Worm (Caenorhabditis elegans): ENCODE data around the gene sru-31.

Gene sru-31

DNA sequence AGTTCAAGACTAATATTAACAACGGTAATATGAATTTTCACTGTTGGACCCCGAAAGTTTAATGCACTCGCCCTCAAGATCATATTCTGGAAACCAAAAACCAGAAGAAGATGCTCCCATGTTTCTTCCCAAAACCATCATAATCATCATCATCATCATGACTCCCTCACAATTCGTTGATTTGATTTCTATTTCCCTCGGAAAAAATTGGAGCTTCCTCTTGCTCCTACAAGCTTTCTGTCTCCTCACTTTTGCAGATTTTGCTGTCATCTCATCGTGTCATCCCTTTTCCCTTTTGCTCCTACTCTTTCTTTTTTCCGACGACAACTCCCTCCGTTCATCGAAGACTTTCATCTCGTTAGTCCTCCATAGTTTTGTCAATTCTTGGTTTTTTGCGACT, 44.5 kb upstream of the sru-31 start, which contains the start of gene F46B6.2:
F46B6.2 (plus strand) TSS at position 316 of the 400 bp plus-strand sequence.
- TF ChIP-seq npax-4 (tag; optimal IDR thresholded peaks at IDR 0.05), result no peak
- no peak for TF ChIP-seq tbx-2 (tag; optimal IDR thresholded peaks at IDR 0.05)
- TF ChIP-seq ceh-24 (tag; optimal IDR thresholded peaks at IDR 0.05), result no peak
- no peak for TF ChIP-seq madf-2 (tag; optimal IDR thresholded peaks at IDR 0.05)
- TF ChIP-seq T23F11.4 (GFP tag; optimal IDR thresholded peaks at IDR 0.05), result no peak
- TF ChIP-seq pag-3 (tag; optimal IDR thresholded peaks at IDR 0.05; ENCODE audit: borderline replicate concordance), result no peak
- TF ChIP-seq ceh-22 (tag; optimal IDR thresholded peaks at IDR 0.05), result no peak
- TF ChIP-seq lin-11 (tag; optimal IDR thresholded peaks at IDR 0.05), result no peak
- no peak for TF ChIP-seq ceh-45 (GFP tag; IDR thresholded peaks at IDR 0.05)

DNA sequence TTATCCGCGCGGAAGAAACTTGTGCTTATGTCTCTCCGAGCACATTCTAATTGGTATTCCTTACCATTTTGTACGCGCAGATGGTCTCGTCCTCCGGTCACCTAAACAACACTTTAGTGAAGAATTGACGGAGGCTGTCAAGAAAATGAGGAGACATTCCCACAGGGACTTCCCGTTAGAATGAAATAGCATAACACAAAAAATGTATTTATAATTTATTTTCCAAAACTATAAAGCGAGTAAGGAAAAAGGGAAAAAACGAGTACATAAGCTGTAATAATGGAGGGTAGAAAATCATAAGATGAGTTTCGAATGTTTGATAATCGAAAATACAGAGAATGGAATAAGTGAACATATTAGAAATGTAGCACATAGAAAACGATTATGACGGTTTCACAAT, 40.8 kb upstream of the sru-31 start, which contains the start of gene F46B6.12:
F46B6.12 (minus strand) TSS at position 101 of the 400 bp plus-strand sequence.
- TF ChIP-seq pat-9 (tag; optimal IDR thresholded peaks at IDR 0.05) (no peak), fkh-10 (GFP tag; optimal IDR thresholded peaks at IDR 0.05) (no peak), pax-1 (tag; optimal IDR thresholded peaks at IDR 0.05) (no peak), nhr-232 (tag; optimal IDR thresholded peaks at IDR 0.05) (no peak), Y22D7AL.16 (tag; optimal IDR thresholded peaks at IDR 0.05) (no peak), zip-5 (tag; optimal IDR thresholded peaks at IDR 0.05) (no peak), madf-2 (tag; optimal IDR thresholded peaks at IDR 0.05) (no peak), pros-1 (tag; optimal IDR thresholded peaks at IDR 0.05) (no peak), hlh-8 (tag; optimal IDR thresholded peaks at IDR 0.05) (no peak), unc-42 (tag; optimal IDR thresholded peaks at IDR 0.05) (no peak), dve-1 (tag; optimal IDR thresholded peaks at IDR 0.05) (no peak), ceh-19 (GFP tag; optimal IDR thresholded peaks at IDR 0.05) (no peak), ceh-9 (tag; optimal IDR thresholded peaks at IDR 0.05) (no peak), T23F11.4 (GFP tag; optimal IDR thresholded peaks at IDR 0.05) (no peak), ceh-22 (tag; optimal IDR thresholded peaks at IDR 0.05) (no peak), ceh-48 (tag; optimal IDR thresholded peaks at IDR 0.05) (no peak), ztf-16 (tag; optimal IDR thresholded peaks at IDR 0.05) (no peak), che-1 (tag; optimal IDR thresholded peaks at IDR 0.05) (no peak)

DNA sequence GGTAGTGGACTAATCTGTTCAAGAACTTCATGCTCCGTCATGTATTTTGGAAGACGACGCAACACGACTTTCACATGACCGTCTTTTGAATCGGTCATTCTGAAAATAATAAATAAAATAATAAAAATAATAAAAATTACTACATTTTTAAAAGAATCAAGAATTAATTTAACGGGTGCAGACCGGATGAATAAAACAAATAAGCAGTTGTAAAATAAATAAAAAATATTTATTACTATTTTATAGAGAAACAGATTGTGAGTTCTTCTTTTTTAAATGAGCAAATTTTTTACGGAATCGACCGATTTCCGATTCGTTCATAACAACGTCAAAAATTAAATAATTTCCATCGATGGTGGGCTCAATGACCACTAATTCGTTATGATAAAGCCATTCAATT, 38.8 kb upstream of the sru-31 start, which contains the start of gene smg-4:
smg-4 (minus strand) TSS at position 101 of the 400 bp plus-strand sequence.
- TF ChIP-seq T23F11.4 (GFP tag; optimal IDR thresholded peaks at IDR 0.05), result no peak
- no peak for TF ChIP-seq unc-86 (tag; optimal IDR thresholded peaks at IDR 0.05)
- TF ChIP-seq tbx-2 (tag; optimal IDR thresholded peaks at IDR 0.05), result no peak
- TF ChIP-seq ref-2 (tag; optimal IDR thresholded peaks at IDR 0.05), result no peak
- TF ChIP-seq rnt-1 (tag; optimal IDR thresholded peaks at IDR 0.05), result no peak
- no peak for TF ChIP-seq K02D7.2 (tag; optimal IDR thresholded peaks at IDR 0.05)
- no peak for TF ChIP-seq ceh-22 (tag; optimal IDR thresholded peaks at IDR 0.05)
- no peak for TF ChIP-seq pat-9 (tag; optimal IDR thresholded peaks at IDR 0.05)
- TF ChIP-seq dve-1 (tag; optimal IDR thresholded peaks at IDR 0.05), result no peak
- TF ChIP-seq nfya-1 (tag; optimal IDR thresholded peaks at IDR 0.05), result no peak
- no peak for TF ChIP-seq pag-3 (tag; optimal IDR thresholded peaks at IDR 0.05; ENCODE audit: borderline replicate concordance)
- TF ChIP-seq elt-4 (tag; optimal IDR thresholded peaks at IDR 0.05), result no peak
- no peak for TF ChIP-seq ama-1 (optimal IDR thresholded peaks at IDR 0.05)
- no peak for TF ChIP-seq ceh-19 (GFP tag; optimal IDR thresholded peaks at IDR 0.05)
- no peak for TF ChIP-seq pqm-1 (tag; optimal IDR thresholded peaks at IDR 0.05)
- no peak for TF ChIP-seq unc-55 (GFP tag; optimal IDR thresholded peaks at IDR 0.05)

DNA sequence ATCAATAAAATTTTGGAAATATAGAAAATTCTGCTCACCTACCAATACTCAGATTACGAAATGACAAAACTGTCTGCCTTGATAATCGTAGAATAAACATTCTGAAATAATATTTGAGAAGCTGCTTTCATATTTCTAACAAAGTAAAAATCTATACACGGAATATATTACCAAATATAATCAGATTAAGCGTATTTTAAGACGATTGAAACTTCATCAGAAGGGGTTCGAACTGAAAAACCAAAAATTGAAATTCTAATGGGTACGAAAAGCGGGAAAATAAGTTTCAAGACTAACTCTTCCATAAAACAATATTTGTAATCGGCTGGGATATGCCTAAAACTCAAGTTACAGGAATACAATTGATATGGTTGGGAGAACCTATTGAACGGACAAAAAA, 37.1 kb upstream of the sru-31 start, which contains the start of gene F46B6.4:
F46B6.4 (minus strand) TSS at position 101 of the 400 bp plus-strand sequence.
- TF ChIP-seq hlh-30 (tag; optimal IDR thresholded peaks at IDR 0.05; ENCODE audit: insufficient read depth) (no peak), che-1 (tag; optimal IDR thresholded peaks at IDR 0.05) (no peak), sox-4 (tag; optimal IDR thresholded peaks at IDR 0.05) (no peak), lin-11 (tag; optimal IDR thresholded peaks at IDR 0.05) (no peak), nfya-1 (tag; optimal IDR thresholded peaks at IDR 0.05) (no peak), K09A11.1 (tag; optimal IDR thresholded peaks at IDR 0.05; ENCODE audit: insufficient read depth) (no peak), nhr-11 (tag; optimal IDR thresholded peaks at IDR 0.05) (no peak), hlh-8 (tag; optimal IDR thresholded peaks at IDR 0.05) (no peak), ceh-2 (tag; optimal IDR thresholded peaks at IDR 0.05) (no peak), T23F11.4 (GFP tag; optimal IDR thresholded peaks at IDR 0.05) (no peak), fkh-6 (tag; optimal IDR thresholded peaks at IDR 0.05) (no peak), sox-2 (GFP tag; IDR thresholded peaks at IDR 0.05) (no peak), elt-4 (tag; optimal IDR thresholded peaks at IDR 0.05) (no peak), F13H6.1 (tag; optimal IDR thresholded peaks at IDR 0.05) (no peak), ama-1 (optimal IDR thresholded peaks at IDR 0.05) (no peak), C38D4.7 (GFP tag; optimal IDR thresholded peaks at IDR 0.05) (no peak)
